Worm (Caenorhabditis elegans): ENCODE data around the gene gas-1.

- no peak for TF ChIP-seq ama-1 (optimal IDR thresholded peaks at IDR 0.05)
- no peak for TF ChIP-seq lim-6 (tag; optimal IDR thresholded peaks at IDR 0.05)
- TF ChIP-seq nfya-1 (tag; optimal IDR thresholded peaks at IDR 0.05) = no peak
- no peak for TF ChIP-seq elt-4 (tag; optimal IDR thresholded peaks at IDR 0.05)
- TF ChIP-seq pqm-1 (tag; optimal IDR thresholded peaks at IDR 0.05) = no peak
- no peak for TF ChIP-seq hlh-8 (tag; optimal IDR thresholded peaks at IDR 0.05)
- TF ChIP-seq nhr-11 (tag; optimal IDR thresholded peaks at IDR 0.05) = no peak
- TF ChIP-seq ceh-22 (tag; optimal IDR thresholded peaks at IDR 0.05) = no peak
- no peak for TF ChIP-seq ets-4 (tag; optimal IDR thresholded peaks at IDR 0.05)
- TF ChIP-seq hlh-13 (GFP tag; optimal IDR thresholded peaks at IDR 0.05) = no peak
- TF ChIP-seq ceh-9 (tag; optimal IDR thresholded peaks at IDR 0.05) = no peak
- TF ChIP-seq pha-4 (tag; optimal IDR thresholded peaks at IDR 0.05) = no peak
- no peak for TF ChIP-seq sox-4 (tag; optimal IDR thresholded peaks at IDR 0.05)
Measured at ce11 chrX:15552024-15552769, 38.0 kb downstream of the gas-1 start.
